Worm (Caenorhabditis elegans): ENCODE results near the gene K01A2.10.

DNA sequence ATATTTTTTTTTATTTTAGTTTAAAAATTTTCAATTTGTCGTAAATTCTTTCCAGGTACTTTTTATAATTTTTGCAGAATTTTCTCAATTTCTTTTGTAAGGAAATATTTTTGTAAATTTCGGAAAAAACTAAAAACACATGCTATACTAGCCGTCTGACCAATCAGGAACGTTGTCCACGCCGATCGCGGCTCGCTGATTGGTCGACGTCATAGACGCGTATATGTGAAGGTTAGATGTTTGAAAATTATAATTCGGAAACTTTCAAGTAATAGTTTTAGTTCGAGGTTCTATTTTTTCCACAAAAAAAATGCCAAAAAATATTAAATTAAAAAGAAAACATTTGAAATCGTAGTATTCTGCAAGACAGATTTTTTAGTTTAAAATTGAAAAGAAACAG is 49.3 kb upstream of the K01A2.10 start:
- TF ChIP-seq unc-130 (GFP tag; optimal IDR thresholded peaks at IDR 0.05) = no peak
- TF ChIP-seq ekl-4 (GFP tag; IDR thresholded peaks at IDR 0.05) = no peak
- TF ChIP-seq C17E4.6 (GFP tag; IDR thresholded peaks at IDR 0.05) = no peak
- TF ChIP-seq sea-2 (GFP tag; IDR thresholded peaks at IDR 0.05) = no peak
- TF ChIP-seq T07F8.4 (tag; optimal IDR thresholded peaks at IDR 0.05) = no peak
- TF ChIP-seq lin-35 (GFP tag; optimal IDR thresholded peaks at IDR 0.05) = no peak
- TF ChIP-seq nfya-1 (tag; optimal IDR thresholded peaks at IDR 0.05; ENCODE audit: borderline replicate concordance, insufficient read depth) = no peak
- no peak for TF ChIP-seq F57A8.1 (GFP tag; optimal IDR thresholded peaks at IDR 0.05)
- no peak for TF ChIP-seq mcd-1 (GFP tag; IDR thresholded peaks at IDR 0.05)
- TF ChIP-seq ama-1 (optimal IDR thresholded peaks at IDR 0.05) = no peak
- no peak for TF ChIP-seq ama-1 (GFP tag; optimal IDR thresholded peaks at IDR 0.05)
- TF ChIP-seq snpc-4 (GFP tag; optimal IDR thresholded peaks at IDR 0.05) = no peak
- no peak for TF ChIP-seq snpc-4 (tag; optimal IDR thresholded peaks at IDR 0.05)
- no peak for TF ChIP-seq hsf-1 (GFP tag; IDR thresholded peaks at IDR 0.05)
